Fruit fly (Drosophila melanogaster) whole organism, embryonic: Measurements from ENCODE around the gene Jon99Ciii.

Experiments used
- ATbp ChIP-seq: fragments of 200-800 bp; sonication (Bioruptor generic); optimal IDR thresholded peaks from 2 replicates; lab custom pipeline; 2017; ENCODE audit warnings: missing biosample characterization, mild to moderate bottlenecking, missing genetic modification characterization, missing genetic modification reagents
- Atf6 ChIP-seq: fragments of 200-800 bp; sonication (Bioruptor generic); IDR thresholded peaks from 2 replicates; pipeline ENCODE4 v1.3.6; 2022; ENCODE audit warnings: missing biosample characterization, missing genetic modification characterization
- CG10959 ChIP-seq: fragments of 200-800 bp; sonication (Bioruptor generic); IDR thresholded peaks from 2 replicates; pipeline ENCODE4 v1.3.6; 2022; ENCODE audit warnings: missing biosample characterization, missing genetic modification characterization
- CG14050 ChIP-seq: fragments of 200-800 bp; sonication (Bioruptor generic); IDR thresholded peaks from 3 replicates; pipeline ENCODE4 v1.3.6; 2022; ENCODE audit warnings: missing biosample characterization, missing genetic modification characterization
- CG16779 ChIP-seq: fragments of 200-800 bp; sonication (Bioruptor generic); IDR thresholded peaks from 2 replicates; pipeline ENCODE4 v1.3.6; 2022; ENCODE audit warnings: missing biosample characterization, missing genetic modification characterization
- CG17361 ChIP-seq: fragments of 200-800 bp; sonication (Bioruptor generic); IDR thresholded peaks from 3 replicates; pipeline ENCODE4 v1.3.6; 2022; ENCODE audit warnings: missing biosample characterization, missing genetic modification characterization
- CG17568 ChIP-seq: fragments of 200-800 bp; sonication (Bioruptor generic); optimal IDR thresholded peaks from 2 replicates; lab custom pipeline; 2018; ENCODE audit warnings: missing biosample characterization, mild to moderate bottlenecking, missing genetic modification characterization, moderate library complexity
- CG17912 ChIP-seq: fragments of 200-800 bp; sonication (Bioruptor generic); optimal IDR thresholded peaks from 2 replicates; lab custom pipeline; 2018; ENCODE audit warnings: missing biosample characterization, mild to moderate bottlenecking, missing genetic modification characterization
- CG18476 ChIP-seq: fragments of 200-800 bp; sonication (Bioruptor generic); optimal IDR thresholded peaks from 2 replicates; lab custom pipeline; 2016; ENCODE audit warnings: missing biosample characterization, mild to moderate bottlenecking, missing genetic modification characterization
- CG18619 ChIP-seq: fragments of 200-800 bp; sonication (Bioruptor generic); optimal IDR thresholded peaks from 3 replicates; lab custom pipeline; 2017; ENCODE audit warnings: missing biosample characterization, mild to moderate bottlenecking, missing genetic modification characterization
- CG2678 ChIP-seq: fragments of 200-800 bp; sonication (Bioruptor generic); optimal IDR thresholded peaks from 3 replicates; lab custom pipeline; 2019; ENCODE audit warnings: missing biosample characterization, mild to moderate bottlenecking, missing genetic modification characterization, moderate library complexity
- CG2712 ChIP-seq: fragments of 200-800 bp; optimal IDR thresholded peaks from 3 replicates; lab custom pipeline; 2019; ENCODE audit warnings: missing biosample characterization, mild to moderate bottlenecking, missing genetic modification characterization, moderate library complexity
- CG3065 ChIP-seq: fragments of 200-800 bp; sonication (Bioruptor generic); optimal IDR thresholded peaks from 2 replicates; lab custom pipeline; 2016; ENCODE audit warnings: missing biosample characterization, missing genetic modification characterization
- CG31388 ChIP-seq: fragments of 200-800 bp; sonication (Bioruptor generic); optimal IDR thresholded peaks from 2 replicates; lab custom pipeline; 2016; ENCODE audit warnings: missing biosample characterization, missing genetic modification characterization
- CG9932 ChIP-seq: fragments of 200-800 bp; sonication (Bioruptor generic); IDR thresholded peaks from 2 replicates; pipeline ENCODE4 v1.3.6; 2022; ENCODE audit warnings: missing biosample characterization, missing genetic modification characterization
- CTCF ChIP-seq: fragments of 200-800 bp; sonication (Bioruptor generic); optimal IDR thresholded peaks from 2 replicates; lab custom pipeline; 2017; ENCODE audit warnings: missing biosample characterization, mild to moderate bottlenecking, missing genetic modification characterization, moderate library complexity
- CrebB ChIP-seq: fragments of 200-800 bp; sonication (Bioruptor generic); optimal IDR thresholded peaks from 3 replicates; lab custom pipeline; 2018; ENCODE audit warnings: missing biosample characterization, mild to moderate bottlenecking, missing genetic modification characterization
- D19B ChIP-seq: fragments of 200-800 bp; sonication (Bioruptor generic); optimal IDR thresholded peaks from 2 replicates; lab custom pipeline; 2017; ENCODE audit warnings: missing biosample characterization, mild to moderate bottlenecking, missing genetic modification characterization
- Dip3 ChIP-seq: fragments of 200-800 bp; sonication (Bioruptor generic); optimal IDR thresholded peaks from 3 replicates; lab custom pipeline; 2016; ENCODE audit warnings: missing biosample characterization, missing genetic modification characterization
- Doc2 ChIP-seq: fragments of 200-800 bp; sonication (Bioruptor generic); IDR thresholded peaks from 2 replicates; pipeline ENCODE4 v1.3.6; 2022; ENCODE audit warnings: missing biosample characterization, missing genetic modification characterization
- E2f1 ChIP-seq: fragments of 200-800 bp; sonication (Bioruptor generic); IDR thresholded peaks from 2 replicates; pipeline ENCODE4 v1.3.6; 2022; ENCODE audit warnings: missing biosample characterization, missing genetic modification characterization
- Eip74EF ChIP-seq, 2 experiments: fragments of 200-800 bp in 1 of 2; fragments of >200 bp in 1 of 2; sonication (Bioruptor generic) in 1 of 2; optimal IDR thresholded peaks; 2 replicates each; lab custom pipeline; 2017 to 2019; ENCODE audit warnings: missing biosample characterization in 2 of 2, missing genetic modification characterization in 2 of 2, mild to moderate bottlenecking in 1 of 2, moderate library complexity in 1 of 2
- HLH4C ChIP-seq: fragments of 200-800 bp; sonication (Bioruptor generic); IDR thresholded peaks from 3 replicates; pipeline ENCODE4 v1.3.6; 2022; ENCODE audit warnings: missing biosample characterization, missing genetic modification characterization; ENCODE audit not compliant: partially characterized antibody
- Hmr ChIP-seq: fragments of 200-800 bp; sonication (Bioruptor generic); optimal IDR thresholded peaks from 3 replicates; lab custom pipeline; 2017; ENCODE audit warnings: mild to moderate bottlenecking, missing biosample characterization, missing genetic modification reagents, missing genetic modification characterization
- Lim3 ChIP-seq: fragments of 200-800 bp; sonication (Bioruptor generic); IDR thresholded peaks from 2 replicates; pipeline ENCODE4 v1.3.6; 2022; ENCODE audit warnings: missing biosample characterization, missing genetic modification characterization
- Optix ChIP-seq: fragments of 200-800 bp; sonication (Bioruptor generic); IDR thresholded peaks from 3 replicates; pipeline ENCODE4 v1.3.6; 2022; ENCODE audit warnings: missing biosample characterization, missing genetic modification characterization
- Rx ChIP-seq: fragments of 200-800 bp; sonication (Bioruptor generic); IDR thresholded peaks from 2 replicates; pipeline ENCODE4 v1.3.6; 2022; ENCODE audit warnings: missing biosample characterization, missing genetic modification characterization
- Ssrp ChIP-seq: fragments of 200-800 bp; sonication (Bioruptor generic); optimal IDR thresholded peaks from 2 replicates; lab custom pipeline; 2018; ENCODE audit warnings: missing biosample characterization, mild to moderate bottlenecking, missing genetic modification characterization, moderate library complexity
- Xrp1 ChIP-seq: fragments of 200-800 bp; sonication (Bioruptor generic); IDR thresholded peaks from 2 replicates; pipeline ENCODE4 v1.3.6; 2022; ENCODE audit warnings: missing biosample characterization, missing genetic modification characterization
- bcd ChIP-seq: fragments of 200-800 bp; sonication (Bioruptor generic); optimal IDR thresholded peaks from 2 replicates; lab custom pipeline; 2017; ENCODE audit warnings: missing biosample characterization, mild to moderate bottlenecking, missing genetic modification characterization
- bigmax ChIP-seq: fragments of 200-800 bp; sonication (Bioruptor generic); optimal IDR thresholded peaks from 2 replicates; lab custom pipeline; 2018; ENCODE audit warnings: missing biosample characterization, mild to moderate bottlenecking, missing genetic modification characterization
- bsh ChIP-seq, 2 experiments: fragments of 200-800 bp; sonication (Bioruptor generic); optimal IDR thresholded peaks; 2 replicates each; lab custom pipeline; 2017 to 2018; ENCODE audit warnings: mild to moderate bottlenecking in 2 of 2, missing biosample characterization in 2 of 2, missing genetic modification characterization in 2 of 2, moderate library complexity in 1 of 2
- caup ChIP-seq: fragments of 200-800 bp; sonication (Bioruptor generic); optimal IDR thresholded peaks from 3 replicates; lab custom pipeline; 2017; ENCODE audit warnings: missing biosample characterization, mild to moderate bottlenecking, missing genetic modification characterization, moderate library complexity; ENCODE audit not compliant: severe bottlenecking
- cg ChIP-seq: fragments of 200-800 bp; sonication (Bioruptor generic); optimal IDR thresholded peaks from 3 replicates; lab custom pipeline; 2019; ENCODE audit warnings: missing biosample characterization, mild to moderate bottlenecking, missing genetic modification characterization, moderate library complexity
- dysf ChIP-seq: fragments of 200-800 bp; sonication (Bioruptor generic); IDR thresholded peaks from 3 replicates; pipeline ENCODE4 v1.3.6; 2022; ENCODE audit warnings: missing biosample characterization, missing genetic modification characterization
- ems ChIP-seq: fragments of 200-800 bp; sonication (Bioruptor generic); optimal IDR thresholded peaks from 3 replicates; lab custom pipeline; 2016; ENCODE audit warnings: missing biosample characterization, missing genetic modification characterization
- ftz-f1 ChIP-seq: fragments of 200-800 bp; sonication (Bioruptor generic); optimal IDR thresholded peaks from 2 replicates; lab custom pipeline; 2016; ENCODE audit warnings: missing biosample characterization, missing genetic modification characterization
- gro ChIP-seq: fragments of 200-800 bp; sonication (Bioruptor generic); optimal IDR thresholded peaks from 2 replicates; lab custom pipeline; 2016; ENCODE audit warnings: missing biosample characterization, missing genetic modification characterization
- h ChIP-seq: fragments of >200 bp; optimal IDR thresholded peaks from 2 replicates; lab custom pipeline; 2017
- ham ChIP-seq: fragments of 200-800 bp; sonication (Bioruptor generic); IDR thresholded peaks from 2 replicates; pipeline ENCODE4 v1.3.6; 2022; ENCODE audit warnings: missing biosample characterization, missing genetic modification characterization
- insv ChIP-seq, 2 experiments: fragments of 200-800 bp; sonication (Bioruptor generic); optimal IDR thresholded peaks; 3 replicates each; lab custom pipeline; 2016 to 2018; ENCODE audit warnings: missing biosample characterization in 2 of 2, missing genetic modification characterization in 2 of 2
- jing ChIP-seq: fragments of 200-800 bp; sonication (Bioruptor generic); optimal IDR thresholded peaks from 2 replicates; lab custom pipeline; 2018; ENCODE audit warnings: missing biosample characterization, mild to moderate bottlenecking, missing genetic modification characterization
- nmo ChIP-seq: fragments of 200-800 bp; sonication (Bioruptor generic); optimal IDR thresholded peaks from 2 replicates; lab custom pipeline; 2018; ENCODE audit warnings: missing biosample characterization, mild to moderate bottlenecking, missing genetic modification characterization, moderate library complexity
- onecut ChIP-seq: fragments of 200-800 bp; sonication (Bioruptor generic); IDR thresholded peaks from 2 replicates; pipeline ENCODE4 v1.3.6; 2022; ENCODE audit warnings: missing biosample characterization, missing genetic modification characterization
- org-1 ChIP-seq: fragments of 200-800 bp; sonication (Bioruptor generic); optimal IDR thresholded peaks from 2 replicates; lab custom pipeline; 2017; ENCODE audit warnings: missing biosample characterization, missing genetic modification characterization
- peb ChIP-seq: fragments of 200-800 bp; sonication (Bioruptor generic); IDR thresholded peaks from 2 replicates; pipeline ENCODE4 v1.3.6; 2022; ENCODE audit warnings: missing biosample characterization, missing genetic modification characterization
- sob ChIP-seq: fragments of 200-800 bp; sonication (Bioruptor generic); IDR thresholded peaks from 2 replicates; pipeline ENCODE4 v1.3.6; 2022; ENCODE audit warnings: missing biosample characterization, missing genetic modification characterization
- sqz ChIP-seq: fragments of 200-800 bp; sonication (Bioruptor generic); optimal IDR thresholded peaks from 3 replicates; lab custom pipeline; 2018; ENCODE audit warnings: missing biosample characterization, mild to moderate bottlenecking, missing genetic modification characterization
- ssp ChIP-seq: fragments of 200-800 bp; sonication (Bioruptor generic); IDR thresholded peaks from 2 replicates; pipeline ENCODE4 v1.3.6; 2022; ENCODE audit warnings: missing biosample characterization, missing genetic modification characterization
- sug ChIP-seq: fragments of 200-800 bp; optimal IDR thresholded peaks from 2 replicates; lab custom pipeline; 2019; ENCODE audit warnings: missing biosample characterization, mild to moderate bottlenecking, missing genetic modification characterization, moderate library complexity
- trem ChIP-seq: fragments of 200-800 bp; optimal IDR thresholded peaks from 3 replicates; lab custom pipeline; 2019; ENCODE audit warnings: missing biosample characterization, mild to moderate bottlenecking, missing genetic modification characterization, moderate library complexity

Jon99Ciii gene

dm6 chr3R:29894393-29894792 is 27.6 kb upstream of the Jon99Ciii start (continued):
- peak; percentile 35 for TF ChIP-seq CG17568 (GFP tag; lab: Kevin White, UChicago)
- no peak for TF ChIP-seq bigmax (GFP tag; lab: Kevin White, UChicago)
- TF ChIP-seq insv (GFP tag; optimal IDR thresholded peaks at IDR 0.05; lab: Kevin White, UChicago): no peak
- no peak for TF ChIP-seq Doc2 (GFP tag; lab: Robert Waterston, UW)

- TF ChIP-seq CG18476 (GFP tag; lab: Kevin White, UChicago) (no peak), CG2678 (tag; lab: Kevin White, UChicago) (peak; percentile 19), CrebB (no peak), CG17912 (GFP tag; lab: Kevin White, UChicago) (no peak), Atf6 (GFP tag; lab: Robert Waterston, UW) (peak; percentile 30; the same call in 1 of the 2 replicates), gro (no peak), peb (no peak), Eip74EF (GFP tag; optimal IDR thresholded peaks at IDR 0.05; lab: Kevin White, UChicago) (no peak), h (no peak), ems (no peak), CG18619 (GFP tag; lab: Kevin White, UChicago) (no peak), Lim3 (GFP tag; lab: Robert Waterston, UW) (no peak), CG10959 (GFP tag; lab: Robert Waterston, UW) (no peak), jing (no peak), ftz-f1 (GFP tag; lab: Kevin White, UChicago) (no peak), bcd (GFP tag; lab: Kevin White, UChicago) (no peak), trem (tag; lab: Kevin White, UChicago) (no peak), CG14050 (GFP tag; lab: Robert Waterston, UW) (no peak), sob (GFP tag; lab: Robert Waterston, UW) (0 out of 2 replicates have a peak, but pooled peaks have one; percentile 26), ATbp (GFP tag; lab: Kevin White, UChicago) (no peak), sqz (GFP tag; lab: Kevin White, UChicago) (no peak), org-1 (GFP tag; lab: Kevin White, UChicago) (no peak), Rx (GFP tag; lab: Robert Waterston, UW) (no peak), ssp (no peak), cg (GFP tag; lab: Kevin White, UChicago) (no peak), HLH4C (GFP tag; lab: Robert Waterston, UW) (no peak), sug (tag; lab: Kevin White, UChicago) (peak; percentile 25), CG3065 (GFP tag; lab: Kevin White, UChicago) (no peak), D19B (no peak), Dip3 (GFP tag; lab: Kevin White, UChicago) (no peak), E2f1 (GFP tag; lab: Robert Waterston, UW) (no peak), CG2712 (tag; lab: Kevin White, UChicago) (no peak), bsh (GFP tag; optimal IDR thresholded peaks at IDR 0.05; lab: Kevin White, UChicago) (no peak), CG17361 (GFP tag; lab: Robert Waterston, UW) (no peak), nmo (GFP tag; lab: Kevin White, UChicago) (no peak), CTCF (GFP tag; lab: Kevin White, UChicago) (no peak), onecut (GFP tag; lab: Robert Waterston, UW) (no peak), dysf (GFP tag; lab: Robert Waterston, UW) (peak; percentile 47; the same call in 1 of the 3 replicates), caup (GFP tag; lab: Kevin White, UChicago) (no peak), CG16779 (GFP tag; lab: Robert Waterston, UW) (no peak), ham (GFP tag; lab: Robert Waterston, UW) (no peak), Optix (GFP tag; lab: Robert Waterston, UW) (no peak), Ssrp (tag; lab: Kevin White, UChicago) (no peak), Hmr (GFP tag; lab: Kevin White, UChicago) (no peak), CG9932 (GFP tag; lab: Robert Waterston, UW) (peak; percentile 65), Xrp1 (GFP tag; lab: Robert Waterston, UW) (no peak), CG31388 (no peak)
Measured at dm6 chr3R:29898588-29898987, 23.4 kb upstream of the Jon99Ciii start.
